Fruit fly (Drosophila melanogaster): ENCODE data around the gene CG31883.

dm6 chr2L:9494663-9495417 is 33.5 kb upstream of the CG31883 start, which contains the start of gene Gdi:
- TF ChIP-seq CG32121 (GFP tag; IDR thresholded peaks at IDR 0.05) (peak; percentile 30; the same call in 1 of the 2 replicates), CG8301 (tag; optimal IDR thresholded peaks at IDR 0.05) (no peak), EcR (GFP tag; optimal IDR thresholded peaks at IDR 0.05) (no peak), CG15710 (tag; optimal IDR thresholded peaks at IDR 0.05) (peak; percentile 14), CG9948 (tag; optimal IDR thresholded peaks at IDR 0.05) (no peak), CG34367 (tag; optimal IDR thresholded peaks at IDR 0.05) (no peak), D1 (tag; optimal IDR thresholded peaks at IDR 0.05) (no peak), gl (tag; optimal IDR thresholded peaks at IDR 0.05) (no peak), CG4496 (GFP tag; IDR thresholded peaks at IDR 0.05) (no peak), Snoo (tag; optimal IDR thresholded peaks at IDR 0.05) (no peak), Pif1B (GFP tag; optimal IDR thresholded peaks at IDR 0.05) (no peak), CG14655 (GFP tag; optimal IDR thresholded peaks at IDR 0.05) (no peak)
